Worm (Caenorhabditis elegans) whole organism, young adult: ENCODE measurements around the gene fozi-1.
A peak's percentile ranks its signal among the peaks of the same experiment; 100 is the strongest.

Experiments used
- B0336.3 ChIP-seq: fragments of 200-800 bp; sonication (Bioruptor generic); IDR thresholded peaks from 2 replicates; pipeline ENCODE4 v1.3.6; 2022; ENCODE audit warnings: missing genetic modification characterization, missing compliant biosample characterization
- C17E4.6 ChIP-seq: fragments of 200-800 bp; sonication (Bioruptor generic); IDR thresholded peaks from 2 replicates; pipeline ENCODE4 v1.3.6; 2022; ENCODE audit warnings: missing genetic modification reagents, missing genetic modification characterization, missing compliant biosample characterization
- F10E7.11 ChIP-seq: sonication (generic microtip); optimal IDR thresholded peaks from 2 replicates; lab custom pipeline; 2017; ENCODE audit warnings: mild to moderate bottlenecking, missing genetic modification characterization, moderate library complexity, missing compliant biosample characterization
- F49E8.2 ChIP-seq: sonication (generic microtip); optimal IDR thresholded peaks from 3 replicates; lab custom pipeline; 2017; ENCODE audit warnings: missing genetic modification characterization, mild to moderate bottlenecking, missing compliant biosample characterization, antibody characterized with exemption, moderate library complexity; ENCODE audit not compliant: insufficient read depth
- F57A8.1 ChIP-seq: fragments of 200-800 bp; sonication (Bioruptor generic); optimal IDR thresholded peaks from 2 replicates; lab custom pipeline; 2018; ENCODE audit warnings: mild to moderate bottlenecking, missing genetic modification characterization, moderate library complexity, missing compliant biosample characterization
- K11D2.4 ChIP-seq: fragments of 200-800 bp; sonication (Bioruptor generic); IDR thresholded peaks from 2 replicates; pipeline ENCODE4 v1.3.6; 2022; ENCODE audit warnings: missing genetic modification reagents, missing genetic modification characterization, missing compliant biosample characterization
- T26A5.8 ChIP-seq: sonication (generic microtip); optimal IDR thresholded peaks from 2 replicates; lab custom pipeline; 2016; ENCODE audit warnings: missing genetic modification characterization, missing compliant biosample characterization
- Y53G8AR.9 ChIP-seq: fragments of 200-800 bp; sonication (Bioruptor generic); conservative IDR thresholded peaks from 2 replicates; pipeline ENCODE4 v1.3.6; 2022; ENCODE audit warnings: missing genetic modification reagents, missing genetic modification characterization, missing compliant biosample characterization
- akir-1 ChIP-seq: fragments of 200-800 bp; sonication (Bioruptor generic); optimal IDR thresholded peaks from 2 replicates; lab custom pipeline; 2018; ENCODE audit warnings: mild to moderate bottlenecking, missing genetic modification characterization, moderate library complexity, missing compliant biosample characterization
- atf-7 ChIP-seq: sonication (generic microtip); optimal IDR thresholded peaks from 2 replicates; lab custom pipeline; 2017; ENCODE audit warnings: mild to moderate bottlenecking, missing genetic modification characterization, missing compliant biosample characterization
- attf-5 ChIP-seq: fragments of 200-800 bp; sonication (Bioruptor generic); optimal IDR thresholded peaks from 2 replicates; lab custom pipeline; 2018; ENCODE audit warnings: mild to moderate bottlenecking, missing genetic modification characterization, missing compliant biosample characterization
- bed-2 ChIP-seq: fragments of 200-800 bp; sonication (Bioruptor generic); IDR thresholded peaks from 2 replicates; pipeline ENCODE4 v1.3.6; 2022; ENCODE audit warnings: missing genetic modification reagents, missing genetic modification characterization, missing compliant biosample characterization
- ceh-100 ChIP-seq: fragments of 200-800 bp; sonication (Bioruptor generic); IDR thresholded peaks from 2 replicates; pipeline ENCODE4 v1.3.6; 2022; ENCODE audit warnings: missing genetic modification reagents, missing genetic modification characterization, missing compliant biosample characterization
- die-1 ChIP-seq: sonication (generic microtip); optimal IDR thresholded peaks from 2 replicates; lab custom pipeline; 2016; ENCODE audit warnings: missing genotype, mild to moderate bottlenecking, missing genetic modification characterization, missing compliant biosample characterization
- dox-1 ChIP-seq: fragments of 200-800 bp; sonication (Bioruptor generic); IDR thresholded peaks from 2 replicates; pipeline ENCODE4 v1.3.6; 2022; ENCODE audit warnings: missing genetic modification reagents, missing genetic modification characterization, missing compliant biosample characterization
- dpff-1 ChIP-seq: sonication (generic microtip); optimal IDR thresholded peaks from 2 replicates; lab custom pipeline; 2017; ENCODE audit warnings: mild to moderate bottlenecking, missing genetic modification characterization, missing compliant biosample characterization
- egl-44 ChIP-seq: fragments of 200-800 bp; sonication (Bioruptor generic); IDR thresholded peaks from 2 replicates; pipeline ENCODE4 v1.3.6; 2022; ENCODE audit warnings: missing genetic modification reagents, missing genetic modification characterization, missing compliant biosample characterization
- ets-4 ChIP-seq: fragments of 200-800 bp; sonication (Bioruptor generic); optimal IDR thresholded peaks from 2 replicates; lab custom pipeline; 2018; ENCODE audit warnings: mild to moderate bottlenecking, missing genetic modification characterization, missing compliant biosample characterization
- lag-1 ChIP-seq: fragments of 200-800 bp; sonication (Bioruptor generic); IDR thresholded peaks from 2 replicates; pipeline ENCODE4 v1.3.6; 2022; ENCODE audit warnings: missing genetic modification reagents, missing genetic modification characterization, missing compliant biosample characterization
- let-526 ChIP-seq: fragments of 200-800 bp; sonication (Bioruptor generic); IDR thresholded peaks from 2 replicates; pipeline ENCODE4 v1.3.6; 2022; ENCODE audit warnings: missing genetic modification reagents, missing genetic modification characterization, missing compliant biosample characterization
- let-607 ChIP-seq, 2 experiments: fragments of 200-800 bp in 1 of 2; sonication (Bioruptor generic) in 1 of 2; sonication (generic microtip) in 1 of 2; optimal IDR thresholded peaks; 2 replicates each; lab custom pipeline; 2016 to 2018; ENCODE audit warnings: mild to moderate bottlenecking in 2 of 2, missing compliant biosample characterization in 2 of 2, missing genetic modification characterization in 2 of 2, moderate library complexity in 2 of 2, missing genotype in 1 of 2
- lin-54 ChIP-seq: fragments of 200-800 bp; sonication (Bioruptor generic); optimal IDR thresholded peaks from 2 replicates; lab custom pipeline; 2018; ENCODE audit warnings: mild to moderate bottlenecking, missing genetic modification characterization, missing compliant biosample characterization
- lsy-27 ChIP-seq: sonication (generic microtip); optimal IDR thresholded peaks from 2 replicates; lab custom pipeline; 2017; ENCODE audit warnings: missing genetic modification characterization, mild to moderate bottlenecking, missing compliant biosample characterization, antibody characterized with exemption, missing genotype, borderline replicate concordance; ENCODE audit not compliant: insufficient read depth
- madf-3 ChIP-seq: fragments of 200-800 bp; sonication (Bioruptor generic); IDR thresholded peaks from 2 replicates; pipeline ENCODE4 v1.3.6; 2022; ENCODE audit warnings: missing genetic modification reagents, missing genetic modification characterization, missing compliant biosample characterization
- madf-8 ChIP-seq: fragments of 200-800 bp; sonication (Bioruptor generic); conservative IDR thresholded peaks from 2 replicates; pipeline ENCODE4 v1.3.6; 2022; ENCODE audit warnings: missing genetic modification reagents, missing genetic modification characterization, missing compliant biosample characterization
- nfya-1 ChIP-seq: sonication (generic microtip); optimal IDR thresholded peaks from 2 replicates; lab custom pipeline; 2017; ENCODE audit warnings: antibody characterized with exemption, missing compliant biosample characterization, missing genetic modification characterization, borderline replicate concordance; ENCODE audit not compliant: insufficient read depth
- nfyb-1 ChIP-seq: fragments of 200-800 bp; sonication (Bioruptor generic); IDR thresholded peaks from 2 replicates; pipeline ENCODE4 v1.3.6; 2022; ENCODE audit warnings: missing genetic modification reagents, missing genetic modification characterization, missing compliant biosample characterization
- nhr-27 ChIP-seq: fragments of 200-800 bp; sonication (Bioruptor generic); optimal IDR thresholded peaks from 2 replicates; lab custom pipeline; 2018; ENCODE audit warnings: mild to moderate bottlenecking, missing genetic modification characterization, moderate library complexity, missing compliant biosample characterization
- nhr-80 ChIP-seq: sonication (generic microtip); optimal IDR thresholded peaks from 2 replicates; lab custom pipeline; 2016; ENCODE audit warnings: missing genetic modification characterization, missing compliant biosample characterization
- pha-4 ChIP-seq: fragments of 150-350 bp; sonication (generic microtip); optimal IDR thresholded peaks from 2 replicates; lab custom pipeline; 2014; ENCODE audit warnings: missing biosample characterization, missing genetic modification reagents, missing genetic modification characterization
- rpc-1 ChIP-seq, 2 experiments: fragments of 150-350 bp in 1 of 2; sonication (generic microtip) in 1 of 2; optimal IDR thresholded peaks; 2 replicates each; lab custom pipeline; 2014 to 2018; ENCODE audit warnings: missing biosample characterization in 1 of 2, missing genetic modification characterization in 1 of 2, missing genetic modification reagents in 1 of 2, missing genotype in 1 of 2
- snpc-1.1 ChIP-seq: sonication (generic microtip); optimal IDR thresholded peaks from 2 replicates; lab custom pipeline; 2017; ENCODE audit warnings: missing genetic modification characterization, mild to moderate bottlenecking, missing compliant biosample characterization, antibody characterized with exemption, moderate library complexity, missing genotype, missing genetic modification reagents; ENCODE audit not compliant: insufficient read depth
- snpc-3.4 ChIP-seq: sonication (generic microtip); optimal IDR thresholded peaks from 2 replicates; lab custom pipeline; 2017; ENCODE audit warnings: missing genetic modification characterization, mild to moderate bottlenecking, missing compliant biosample characterization, antibody characterized with exemption, moderate library complexity, missing genotype, missing genetic modification reagents
- snpc-4 ChIP-seq, 5 experiments: fragments of 150-350 bp in 1 of 5; sonication (generic microtip) in 4 of 5; optimal IDR thresholded peaks; 2 replicates each; lab custom pipeline; 2014 to 2018; ENCODE audit warnings: missing genetic modification characterization in 5 of 5, missing biosample characterization in 3 of 5, antibody characterized with exemption in 2 of 5, mild to moderate bottlenecking in 2 of 5, missing compliant biosample characterization in 2 of 5, missing genotype in 2 of 5, moderate library complexity in 2 of 5, missing genetic modification reagents in 1 of 5
- somi-1 ChIP-seq: fragments of 200-800 bp; sonication (Bioruptor generic); optimal IDR thresholded peaks from 2 replicates; lab custom pipeline; 2018; ENCODE audit warnings: mild to moderate bottlenecking, missing genetic modification characterization, missing compliant biosample characterization
- tbp1 ChIP-seq: fragments of 200-800 bp; sonication (Bioruptor generic); optimal IDR thresholded peaks from 2 replicates; lab custom pipeline; 2018; ENCODE audit warnings: mild to moderate bottlenecking, missing genetic modification characterization, missing compliant biosample characterization
- tlf-1 ChIP-seq: fragments of 200-800 bp; sonication (Bioruptor generic); optimal IDR thresholded peaks from 2 replicates; lab custom pipeline; 2018; ENCODE audit warnings: mild to moderate bottlenecking, missing genetic modification characterization, missing compliant biosample characterization
- unc-62 ChIP-seq: fragments of 150-350 bp; optimal IDR thresholded peaks from 2 replicates; lab custom pipeline; 2014; ENCODE audit warnings: missing biosample characterization, missing genetic modification reagents, missing genetic modification characterization
- zim-3 ChIP-seq: sonication (generic microtip); optimal IDR thresholded peaks from 2 replicates; lab custom pipeline; 2017; ENCODE audit warnings: mild to moderate bottlenecking, missing genetic modification characterization, moderate library complexity, missing compliant biosample characterization
- ztf-22 ChIP-seq: fragments of 200-800 bp; sonication (Bioruptor generic); optimal IDR thresholded peaks from 2 replicates; lab custom pipeline; 2018; ENCODE audit warnings: mild to moderate bottlenecking, missing genetic modification characterization, moderate library complexity, missing compliant biosample characterization

The fozi-1 gene

DNA sequence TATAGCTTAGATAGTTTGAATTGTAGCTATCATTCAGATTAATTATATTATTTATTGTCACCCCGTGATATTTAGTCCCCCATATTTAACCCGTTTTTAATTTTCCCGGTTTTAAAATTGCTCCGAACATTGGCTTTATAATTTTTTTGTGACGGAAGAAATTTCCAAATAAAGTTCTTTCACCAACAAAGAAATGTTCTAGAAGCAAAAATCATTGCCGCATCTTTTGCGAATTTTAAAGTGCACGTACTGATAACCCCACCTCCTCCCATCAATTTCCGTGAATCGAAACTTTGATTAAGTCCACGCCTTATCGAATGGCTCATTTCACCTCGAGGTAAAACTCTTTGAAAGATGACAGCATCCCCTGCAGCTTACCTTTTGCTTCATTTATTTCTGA, 43.1 kb downstream of the fozi-1 start, which contains the start of gene C40H1.7:
TSS of gene C40H1.7 (plus strand) at position 301 of the 400 bp plus-strand sequence.
- peak; percentile 38 for TF ChIP-seq nhr-80 (tag; lab: Kevin White, UChicago)
- TF ChIP-seq C17E4.6 (GFP tag; lab: Robert Waterston, UW): no peak

DNA sequence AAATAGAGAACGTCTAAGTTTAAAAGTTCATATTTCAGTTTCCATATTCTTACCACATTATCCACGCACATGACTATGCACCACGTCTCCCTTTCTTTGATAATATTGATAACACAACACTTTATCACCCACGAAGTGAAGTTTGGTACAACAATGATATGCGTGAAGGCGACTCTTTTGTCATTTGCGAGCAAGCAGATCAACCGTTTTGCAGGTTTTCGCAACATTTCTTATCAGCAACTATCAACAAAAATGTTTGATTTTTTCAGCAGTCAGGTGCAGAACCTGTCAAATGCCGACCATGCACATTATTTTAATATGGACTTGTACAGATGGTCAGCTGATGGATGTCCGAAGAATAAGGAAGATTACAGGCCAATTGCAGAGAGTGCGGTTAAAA, 44.9 kb downstream of the fozi-1 start:
- TF ChIP-seq let-607 (tag; optimal IDR thresholded peaks at IDR 0.05; lab: Kevin White, UChicago): peak; percentile 41 to 51
- TF ChIP-seq tlf-1 (GFP tag; lab: Kevin White, UChicago): no peak
- peak; percentile 65 for TF ChIP-seq dox-1 (GFP tag; lab: Robert Waterston, UW)
- TF ChIP-seq nfyb-1 (GFP tag; lab: Robert Waterston, UW): 0 out of 2 replicates have a peak, but pooled peaks have one; percentile 52
- TF ChIP-seq tbp1: peak; percentile 22
- TF ChIP-seq atf-7: peak; percentile 61
- peak; percentile 98 for TF ChIP-seq nhr-80 (tag; lab: Kevin White, UChicago)
- peak; percentile 52 for TF ChIP-seq pha-4
- TF ChIP-seq ztf-22: peak; percentile 47
- TF ChIP-seq akir-1 (GFP tag; lab: Kevin White, UChicago): no peak
- no peak for TF ChIP-seq T26A5.8 (tag; lab: Kevin White, UChicago)
- no peak for TF ChIP-seq die-1 (tag; lab: Kevin White, UChicago)
- TF ChIP-seq unc-62 (GFP tag; lab: Kevin White, UChicago): peak; percentile 12
- TF ChIP-seq ets-4 (GFP tag; lab: Kevin White, UChicago): peak; percentile 76
- TF ChIP-seq ceh-100: no peak
- TF ChIP-seq, all 124 proteins: peak for 10

DNA sequence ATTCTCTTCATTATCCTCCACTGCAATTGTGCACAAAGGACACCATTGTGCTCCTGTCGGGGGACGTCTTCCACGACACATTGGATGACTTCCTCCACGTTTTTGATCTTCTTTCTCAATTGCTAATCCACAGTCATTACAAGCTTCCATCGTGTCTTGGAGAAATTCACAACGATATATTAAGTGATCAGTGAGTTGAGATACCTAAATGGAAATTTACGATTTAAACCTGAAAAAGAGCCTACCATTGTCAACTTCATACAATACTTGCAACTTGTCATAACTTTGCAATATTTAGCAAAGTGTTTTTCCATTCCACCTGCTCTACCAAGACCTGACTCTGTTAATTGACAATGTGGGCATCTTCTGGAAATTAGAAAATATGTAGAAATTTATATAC, 46.3 kb downstream of the fozi-1 start:
- TF ChIP-seq let-526: no peak
- TF ChIP-seq dpff-1 (tag; lab: Kevin White, UChicago): no peak
- no peak for TF ChIP-seq zim-3 (tag; lab: Kevin White, UChicago)
- no peak for TF ChIP-seq madf-8
- TF ChIP-seq lag-1 (GFP tag; lab: Robert Waterston, UW): no peak
- no peak for TF ChIP-seq madf-3 (GFP tag; lab: Robert Waterston, UW)
- TF ChIP-seq attf-5: no peak
- TF ChIP-seq egl-44 (GFP tag; lab: Robert Waterston, UW): no peak
- TF ChIP-seq bed-2 (GFP tag; lab: Robert Waterston, UW): no peak
- no peak for TF ChIP-seq nfya-1 (tag; lab: Kevin White, UChicago)
- TF ChIP-seq Y53G8AR.9 (GFP tag; lab: Robert Waterston, UW): no peak
- TF ChIP-seq tbp1: no peak
- no peak for TF ChIP-seq somi-1 (GFP tag; lab: Kevin White, UChicago)
- no peak for TF ChIP-seq snpc-1.1
- TF ChIP-seq rpc-1 (optimal IDR thresholded peaks at IDR 0.05; lab: Kevin White, UChicago): no peak
- no peak for TF ChIP-seq rpc-1 (tag; optimal IDR thresholded peaks at IDR 0.05; lab: Kevin White, UChicago)
- no peak for TF ChIP-seq F57A8.1 (GFP tag; lab: Kevin White, UChicago)

DNA sequence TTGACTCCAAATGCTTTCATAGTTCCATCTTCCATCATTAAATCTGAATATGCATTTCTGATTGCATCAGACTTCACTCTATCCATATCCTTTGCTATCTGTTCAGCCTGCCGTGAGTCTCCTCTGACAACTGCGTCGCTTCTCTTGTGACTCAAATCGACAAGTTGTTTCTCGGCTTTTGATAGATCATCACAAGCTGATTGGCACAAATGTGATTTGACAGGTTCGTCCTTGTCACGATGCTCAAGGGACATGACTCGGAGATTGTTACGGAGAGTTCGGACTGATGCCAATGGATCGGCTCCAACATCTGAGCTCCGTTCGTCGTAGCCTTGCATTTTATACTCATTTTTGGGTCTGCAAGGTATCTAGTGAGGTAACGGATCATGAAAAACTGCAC, 47.2 kb downstream of the fozi-1 start:
- TF ChIP-seq snpc-4 (GFP tag; optimal IDR thresholded peaks at IDR 0.05; lab: Kevin White, UChicago) (no peak), snpc-4 (tag; optimal IDR thresholded peaks at IDR 0.05; lab: Kevin White, UChicago) (no peak), F49E8.2 (no peak), snpc-3.4 (no peak), lsy-27 (tag; lab: Kevin White, UChicago) (no peak), nhr-27 (tag; lab: Kevin White, UChicago) (no peak), B0336.3 (GFP tag; lab: Robert Waterston, UW) (no peak), K11D2.4 (GFP tag; lab: Robert Waterston, UW) (no peak), F10E7.11 (no peak), lin-54 (no peak), madf-3 (GFP tag; lab: Robert Waterston, UW) (no peak)
